Fruit fly (Drosophila melanogaster): ENCODE data around the gene polo.

- TF ChIP-seq OdsH (GFP tag; optimal IDR thresholded peaks at IDR 0.05): no peak
- TF ChIP-seq Jra (GFP tag; optimal IDR thresholded peaks at IDR 0.05): no peak
- no peak for TF ChIP-seq HLH106 (tag; optimal IDR thresholded peaks at IDR 0.05)
- TF ChIP-seq woc (GFP tag; optimal IDR thresholded peaks at IDR 0.05): no peak
- TF ChIP-seq usp (GFP tag; optimal IDR thresholded peaks at IDR 0.05): no peak
- no peak for TF ChIP-seq Hr78 (GFP tag; optimal IDR thresholded peaks at IDR 0.05)
These were observed 43.7 kb downstream of the polo start, which contains the start of gene CG5618 for dm6 chr3L:20353149-20353548.

All from whole organism, wandering third instar larva.